Worm (Caenorhabditis elegans) whole organism, mixed stage, embryonic: ENCODE results near the gene sri-57.
"Not testable (repeated sequence)": the region's sequence is repeated elsewhere in the genome, so short reads cannot be mapped to it uniquely, and the experiment has no call there.

Experiments used
- cnd-1 ChIP-seq: fragments of 200-800 bp; sonication (Bioruptor generic); optimal IDR thresholded peaks from 2 replicates; lab custom pipeline; 2018; ENCODE audit warnings: mild to moderate bottlenecking, missing genetic modification characterization, missing compliant biosample characterization
- lin-13 ChIP-seq: fragments of 150-350 bp; optimal IDR thresholded peaks from 2 replicates; lab custom pipeline; 2014; ENCODE audit warnings: missing biosample characterization, missing genetic modification characterization
- nhr-12 ChIP-seq: fragments of 150-350 bp; optimal IDR thresholded peaks from 2 replicates; lab custom pipeline; 2014; ENCODE audit warnings: missing biosample characterization, missing genetic modification characterization
- pha-4 ChIP-seq: fragments of 150-350 bp; optimal IDR thresholded peaks from 2 replicates; lab custom pipeline; 2018; ENCODE audit warnings: missing biosample characterization, missing genetic modification reagents, missing genetic modification characterization
- snpc-4 ChIP-seq: fragments of 150-350 bp; optimal IDR thresholded peaks from 2 replicates; lab custom pipeline; 2014; ENCODE audit warnings: missing biosample characterization, missing genetic modification characterization
- sptf-1 ChIP-seq: sonication (generic microtip); optimal IDR thresholded peaks from 2 replicates; lab custom pipeline; 2017; ENCODE audit warnings: mild to moderate bottlenecking, missing genetic modification characterization, moderate library complexity, missing compliant biosample characterization

ce11 chrII:2646756-2647155 is 25.5 kb downstream of the sri-57 start, which contains the start of gene F22E5.12:
- TF ChIP-seq sptf-1 (tag; lab: Kevin White, UChicago); nhr-12 (tag; lab: Kevin White, UChicago); lin-13; cnd-1 (tag; lab: Kevin White, UChicago); pha-4 (tag; lab: Kevin White, UChicago); snpc-4 (tag; lab: Kevin White, UChicago): not testable (repeated sequence)
